Worm (Caenorhabditis elegans) whole organism, L2 larva: ENCODE measurements around the gene F15A4.5.

Experiments used
- C34F6.9 ChIP-seq: fragments of 150-350 bp; optimal IDR thresholded peaks from 2 replicates; lab custom pipeline; 2014; ENCODE audit warnings: missing biosample characterization, missing genetic modification characterization
- F13H6.1 ChIP-seq: sonication (generic microtip); optimal IDR thresholded peaks from 2 replicates; lab custom pipeline; 2016; ENCODE audit warnings: missing genetic modification characterization, missing compliant biosample characterization
- R02D3.7 ChIP-seq: fragments of 150-350 bp; optimal IDR thresholded peaks from 2 replicates; lab custom pipeline; 2014; ENCODE audit warnings: missing biosample characterization, missing genetic modification characterization
- Y55F3AM.14 ChIP-seq: fragments of 200-800 bp; sonication (Bioruptor generic); optimal IDR thresholded peaks from 2 replicates; lab custom pipeline; 2018; ENCODE audit warnings: mild to moderate bottlenecking, missing genetic modification characterization, missing compliant biosample characterization
- ZK546.5 ChIP-seq: sonication (generic microtip); optimal IDR thresholded peaks from 2 replicates; lab custom pipeline; 2017; ENCODE audit warnings: missing biosample characterization, missing genetic modification characterization
- alr-1 ChIP-seq: fragments of 150-350 bp; optimal IDR thresholded peaks from 2 replicates; lab custom pipeline; 2014; ENCODE audit warnings: missing biosample characterization, missing genetic modification characterization
- aly-2 ChIP-seq: fragments of 150-350 bp; optimal IDR thresholded peaks from 2 replicates; lab custom pipeline; 2014; ENCODE audit warnings: missing biosample characterization, missing genetic modification characterization
- ama-1 ChIP-seq: fragments of 150-350 bp; optimal IDR thresholded peaks from 2 replicates; lab custom pipeline; 2018; ENCODE audit warnings: inconsistent platforms
- blmp-1 ChIP-seq: sonication (generic microtip); optimal IDR thresholded peaks from 2 replicates; lab custom pipeline; 2017; ENCODE audit warnings: missing genetic modification characterization, mild to moderate bottlenecking, missing compliant biosample characterization, antibody characterized with exemption, moderate library complexity; ENCODE audit not compliant: insufficient read depth
- ceh-16 ChIP-seq: fragments of 150-350 bp; optimal IDR thresholded peaks from 2 replicates; lab custom pipeline; 2014; ENCODE audit warnings: missing biosample characterization, missing genetic modification characterization
- ceh-82 ChIP-seq: fragments of 150-350 bp; optimal IDR thresholded peaks from 2 replicates; lab custom pipeline; 2014; ENCODE audit warnings: missing biosample characterization, missing genetic modification characterization
- crh-2 ChIP-seq: sonication (generic microtip); optimal IDR thresholded peaks from 2 replicates; lab custom pipeline; 2017; ENCODE audit warnings: missing biosample characterization, missing genetic modification characterization
- dmd-4 ChIP-seq: sonication (generic microtip); optimal IDR thresholded peaks from 2 replicates; lab custom pipeline; 2017; ENCODE audit warnings: missing biosample characterization, missing genetic modification characterization
- egl-27 ChIP-seq: sonication (generic microtip); optimal IDR thresholded peaks from 3 replicates; lab custom pipeline; 2017; ENCODE audit warnings: missing biosample characterization, missing genetic modification reagents, missing genetic modification characterization
- elt-1 ChIP-seq: fragments of 150-350 bp; optimal IDR thresholded peaks from 2 replicates; lab custom pipeline; 2014; ENCODE audit warnings: missing biosample characterization, missing genetic modification characterization
- elt-3 ChIP-seq: sonication (generic microtip); optimal IDR thresholded peaks from 2 replicates; lab custom pipeline; 2017; ENCODE audit warnings: missing biosample characterization, missing genetic modification characterization
- fos-1 ChIP-seq: fragments of 150-350 bp; optimal IDR thresholded peaks from 2 replicates; lab custom pipeline; 2014; ENCODE audit warnings: missing biosample characterization, missing genetic modification characterization
- gmeb-1 ChIP-seq: fragments of 150-350 bp; optimal IDR thresholded peaks from 2 replicates; lab custom pipeline; 2014; ENCODE audit warnings: missing biosample characterization, missing genetic modification characterization
- lin-11 ChIP-seq: fragments of 150-350 bp; sonication (generic microtip); optimal IDR thresholded peaks from 2 replicates; lab custom pipeline; 2014; ENCODE audit warnings: missing biosample characterization, missing genetic modification characterization, inconsistent platforms, mixed read lengths
- lin-13 ChIP-seq: fragments of 150-350 bp; optimal IDR thresholded peaks from 2 replicates; lab custom pipeline; 2014; ENCODE audit warnings: missing biosample characterization, missing genetic modification reagents, missing genetic modification characterization
- lin-39 ChIP-seq: fragments of 150-350 bp; optimal IDR thresholded peaks from 2 replicates; lab custom pipeline; 2014; ENCODE audit warnings: missing biosample characterization, missing genetic modification reagents, missing genetic modification characterization
- lsy-2 ChIP-seq, 2 experiments: fragments of 150-350 bp in 1 of 2; sonication (generic microtip) in 1 of 2; optimal IDR thresholded peaks; 2 replicates each; lab custom pipeline; 2014 to 2017; ENCODE audit warnings: missing biosample characterization in 2 of 2, missing genetic modification characterization in 2 of 2
- mab-5 ChIP-seq: fragments of 150-350 bp; optimal IDR thresholded peaks from 2 replicates; lab custom pipeline; 2014; ENCODE audit warnings: missing biosample characterization, missing genetic modification characterization
- mbf-1 ChIP-seq: sonication (generic microtip); optimal IDR thresholded peaks from 2 replicates; lab custom pipeline; 2017; ENCODE audit warnings: missing biosample characterization, missing genetic modification characterization
- mdl-1 ChIP-seq, 2 experiments: fragments of 150-350 bp in 1 of 2; sonication (generic microtip) in 1 of 2; optimal IDR thresholded peaks; 2 replicates each; lab custom pipeline; 2017; ENCODE audit warnings: missing biosample characterization in 2 of 2, missing genetic modification characterization in 2 of 2
- nhr-10 ChIP-seq: sonication (generic microtip); optimal IDR thresholded peaks from 2 replicates; lab custom pipeline; 2017; ENCODE audit warnings: missing biosample characterization, missing genetic modification characterization
- nhr-11 ChIP-seq: fragments of 150-350 bp; optimal IDR thresholded peaks from 2 replicates; lab custom pipeline; 2014; ENCODE audit warnings: missing biosample characterization, missing genetic modification characterization
- nhr-12 ChIP-seq: fragments of 150-350 bp; optimal IDR thresholded peaks from 2 replicates; lab custom pipeline; 2014; ENCODE audit warnings: missing biosample characterization, missing genetic modification characterization
- nhr-129 ChIP-seq: fragments of 150-350 bp; optimal IDR thresholded peaks from 2 replicates; lab custom pipeline; 2014; ENCODE audit warnings: missing biosample characterization, missing genetic modification characterization
- nhr-21 ChIP-seq: fragments of 150-350 bp; optimal IDR thresholded peaks from 2 replicates; lab custom pipeline; 2014; ENCODE audit warnings: missing biosample characterization, missing genetic modification characterization
- nhr-23 ChIP-seq: fragments of 150-350 bp; optimal IDR thresholded peaks from 2 replicates; lab custom pipeline; 2014; ENCODE audit warnings: missing biosample characterization, missing genetic modification reagents, missing genetic modification characterization
- nhr-237 ChIP-seq: fragments of 150-350 bp; optimal IDR thresholded peaks from 2 replicates; lab custom pipeline; 2014; ENCODE audit warnings: missing biosample characterization, missing genetic modification characterization
- nhr-25 ChIP-seq: fragments of 150-350 bp; sonication (generic microtip); optimal IDR thresholded peaks from 3 replicates; lab custom pipeline; 2014; ENCODE audit warnings: missing biosample characterization, missing genetic modification characterization
- nhr-6 ChIP-seq: fragments of 150-350 bp; optimal IDR thresholded peaks from 2 replicates; lab custom pipeline; 2014; ENCODE audit warnings: missing biosample characterization, missing genetic modification characterization
- nhr-77 ChIP-seq: fragments of 150-350 bp; optimal IDR thresholded peaks from 2 replicates; lab custom pipeline; 2014; ENCODE audit warnings: missing biosample characterization, missing genetic modification characterization
- peb-1 ChIP-seq: fragments of 150-350 bp; optimal IDR thresholded peaks from 2 replicates; lab custom pipeline; 2014; ENCODE audit warnings: missing biosample characterization, missing genetic modification characterization
- sem-4 ChIP-seq: fragments of 150-350 bp; optimal IDR thresholded peaks from 2 replicates; lab custom pipeline; 2014; ENCODE audit warnings: missing biosample characterization, missing genetic modification reagents, missing genetic modification characterization
- skn-1 ChIP-seq: sonication (generic microtip); optimal IDR thresholded peaks from 2 replicates; lab custom pipeline; 2017; ENCODE audit warnings: missing biosample characterization, missing genetic modification characterization
- sma-3 ChIP-seq: sonication (generic microtip); optimal IDR thresholded peaks from 2 replicates; lab custom pipeline; 2016; ENCODE audit warnings: missing genetic modification reagents, missing genetic modification characterization, missing compliant biosample characterization
- sma-9 ChIP-seq, 2 experiments: fragments of 150-350 bp in 1 of 2; sonication (generic microtip) in 1 of 2; optimal IDR thresholded peaks; 2 replicates each; lab custom pipeline; 2014 to 2016; ENCODE audit warnings: missing genetic modification characterization in 2 of 2, mild to moderate bottlenecking in 1 of 2, missing biosample characterization in 1 of 2, missing compliant biosample characterization in 1 of 2, missing genetic modification reagents in 1 of 2, moderate library complexity in 1 of 2
- snpc-4 ChIP-seq: fragments of 150-350 bp; optimal IDR thresholded peaks from 2 replicates; lab custom pipeline; 2014; ENCODE audit warnings: missing biosample characterization, missing genetic modification characterization
- unc-39 ChIP-seq: fragments of 150-350 bp; optimal IDR thresholded peaks from 2 replicates; lab custom pipeline; 2014; ENCODE audit warnings: missing biosample characterization, missing genetic modification characterization
- unc-55 ChIP-seq: fragments of 150-350 bp; sonication (generic microtip); optimal IDR thresholded peaks from 3 replicates; lab custom pipeline; 2014; ENCODE audit warnings: missing biosample characterization, missing genetic modification reagents, missing genetic modification characterization
- unc-62 ChIP-seq: fragments of 150-350 bp; optimal IDR thresholded peaks from 2 replicates; lab custom pipeline; 2014; ENCODE audit warnings: missing biosample characterization, missing genetic modification reagents, missing genetic modification characterization
- zag-1 ChIP-seq: fragments of 150-350 bp; optimal IDR thresholded peaks from 2 replicates; lab custom pipeline; 2014; ENCODE audit warnings: missing biosample characterization, missing genetic modification characterization
- ztf-1 ChIP-seq: fragments of 200-800 bp; sonication (Bioruptor generic); conservative IDR thresholded peaks from 2 replicates; pipeline ENCODE4 v1.3.6; 2022; ENCODE audit warnings: missing genetic modification characterization, missing compliant biosample characterization
- ztf-11 ChIP-seq: sonication (generic microtip); optimal IDR thresholded peaks from 2 replicates; lab custom pipeline; 2017; ENCODE audit warnings: missing biosample characterization, missing genetic modification characterization
- ztf-4 ChIP-seq: fragments of 150-350 bp; optimal IDR thresholded peaks from 2 replicates; lab custom pipeline; 2014; ENCODE audit warnings: missing biosample characterization, missing genetic modification characterization

Gene F15A4.5

ce11 chrII:12494556-12495131 is 23.6 kb upstream of the F15A4.5 start, which contains the start of gene col-85:
Gene col-85 (minus strand): TSS chrII:12495095.
- no peak for TF ChIP-seq ZK546.5
- TF ChIP-seq zag-1: no peak
- no peak for TF ChIP-seq R02D3.7
- no peak for TF ChIP-seq nhr-12 (tag; lab: Kevin White, UChicago)
- no peak for TF ChIP-seq unc-39
- TF ChIP-seq nhr-23 (tag; lab: Kevin White, UChicago): no peak
- TF ChIP-seq nhr-237 (tag; lab: Kevin White, UChicago): no peak
- TF ChIP-seq lin-13 (GFP tag; lab: Kevin White, UChicago): no peak
- TF ChIP-seq nhr-25 (tag; lab: Kevin White, UChicago): no peak
- TF ChIP-seq peb-1 (tag; lab: Kevin White, UChicago): no peak
- no peak for TF ChIP-seq ceh-82 (tag; lab: Kevin White, UChicago)
- peak; percentile 46 for TF ChIP-seq sem-4 (tag; lab: Kevin White, UChicago)
- no peak for TF ChIP-seq mab-5 (tag; lab: Kevin White, UChicago)
- peak; percentile 75 for TF ChIP-seq nhr-129 (tag; lab: Kevin White, UChicago)
- no peak for TF ChIP-seq ztf-1 (GFP tag; lab: Robert Waterston, UW)
- no peak for TF ChIP-seq aly-2 (tag; lab: Kevin White, UChicago)
- peak; percentile 65 for TF ChIP-seq sma-3 (GFP tag; lab: Kevin White, UChicago)
- TF ChIP-seq nhr-21: peak; percentile 60
- no peak for TF ChIP-seq nhr-77 (tag; lab: Kevin White, UChicago)
- peak; percentile 56 for TF ChIP-seq C34F6.9
- peak; percentile 71 for TF ChIP-seq unc-55
- peak; percentile 54 for TF ChIP-seq Y55F3AM.14 (GFP tag; lab: Kevin White, UChicago)
- TF ChIP-seq elt-3 (tag; lab: Kevin White, UChicago): no peak
- TF ChIP-seq ztf-11 (tag; lab: Kevin White, UChicago): no peak
- TF ChIP-seq nhr-10: no peak
- no peak for TF ChIP-seq mdl-1 (tag; optimal IDR thresholded peaks at IDR 0.05; lab: Kevin White, UChicago)
- peak; percentile 69 for TF ChIP-seq gmeb-1
- no peak for TF ChIP-seq skn-1 (tag; lab: Kevin White, UChicago)
- TF ChIP-seq lsy-2 (tag; optimal IDR thresholded peaks at IDR 0.05; lab: Kevin White, UChicago): peak; percentile 68 to 70
- TF ChIP-seq crh-2: peak; percentile 60
- no peak for TF ChIP-seq elt-1 (tag; lab: Kevin White, UChicago)
- no peak for TF ChIP-seq mbf-1 (tag; lab: Kevin White, UChicago)
- no peak for TF ChIP-seq ceh-16
- TF ChIP-seq fos-1 (tag; lab: Kevin White, UChicago): peak; percentile 49
- peak; percentile 47 for TF ChIP-seq nhr-6 (tag; lab: Kevin White, UChicago)
- TF ChIP-seq sma-9 (GFP tag; optimal IDR thresholded peaks at IDR 0.05; lab: Kevin White, UChicago): peak; percentile 85
- no peak for TF ChIP-seq sma-9 (tag; optimal IDR thresholded peaks at IDR 0.05; lab: Kevin White, UChicago)
- no peak for TF ChIP-seq dmd-4 (tag; lab: Kevin White, UChicago)
- TF ChIP-seq nhr-11 (tag; lab: Kevin White, UChicago): peak; percentile 8
- no peak for TF ChIP-seq ama-1 (lab: Kevin White, UChicago)
- peak; percentile 69 for TF ChIP-seq lin-11 (tag; lab: Kevin White, UChicago)
- TF ChIP-seq ztf-4: no peak
- no peak for TF ChIP-seq blmp-1
- no peak for TF ChIP-seq lin-39 (tag; lab: Kevin White, UChicago)
- TF ChIP-seq alr-1 (tag; lab: Kevin White, UChicago): no peak
- TF ChIP-seq egl-27 (tag; lab: Kevin White, UChicago): peak; percentile 53
- peak; percentile 67 for TF ChIP-seq F13H6.1 (tag; lab: Kevin White, UChicago)
- TF ChIP-seq snpc-4: peak; percentile 92
- TF ChIP-seq unc-62 (GFP tag; lab: Kevin White, UChicago): no peak
- TF ChIP-seq, all 48 proteins: peak for 18
